Fruit fly (Drosophila melanogaster): ENCODE results near the gene CG42331.
A peak's percentile ranks its signal among the peaks of the same experiment; 100 is the strongest.

Gene CG42331

DNA sequence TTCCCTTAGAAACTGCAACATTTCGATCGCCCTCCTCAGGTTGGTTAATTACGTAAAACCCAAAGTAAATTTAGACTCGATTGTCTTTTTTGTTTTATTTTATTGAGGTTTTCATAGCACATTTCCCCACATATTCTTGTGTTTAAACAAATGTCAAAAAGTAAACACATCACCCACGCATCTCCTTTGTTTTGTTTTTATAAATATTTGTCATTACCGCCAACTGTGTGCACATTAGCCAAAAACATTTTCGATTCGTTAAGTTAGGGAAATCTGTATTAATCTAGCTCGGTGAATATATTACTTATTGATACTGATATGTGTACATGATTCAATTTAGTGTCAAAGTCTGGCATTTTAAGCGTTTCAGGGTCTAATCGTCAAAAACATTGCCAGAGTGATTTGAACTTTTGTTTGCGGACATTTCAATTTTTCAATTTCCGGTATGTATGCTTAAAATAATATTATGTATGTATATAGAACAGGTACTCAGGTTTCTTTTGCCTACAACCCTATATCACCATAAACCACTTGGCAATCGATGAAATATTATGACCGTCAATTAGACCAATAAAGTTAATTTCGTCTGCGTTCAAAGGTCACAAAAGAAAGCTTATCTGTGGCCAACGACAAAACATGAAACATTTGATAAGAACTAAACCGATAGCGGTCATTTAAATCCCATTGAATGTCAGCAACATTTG, 37.7 kb downstream of the CG42331 start (continued):
- TF ChIP-seq CG7839 (tag; optimal IDR thresholded peaks at IDR 0.05) (no peak), Dref (GFP tag; IDR thresholded peaks at IDR 0.05) (no peak), ind (GFP tag; optimal IDR thresholded peaks at IDR 0.05) (no peak), eyg (GFP tag; optimal IDR thresholded peaks at IDR 0.05) (peak; percentile 14), Med (GFP tag) (peak; percentile 84), Bdp1 (GFP tag; optimal IDR thresholded peaks at IDR 0.05) (no peak), B-H2 (GFP tag; optimal IDR thresholded peaks at IDR 0.05) (no peak), CG14014 (GFP tag; IDR thresholded peaks at IDR 0.05) (peak; percentile 25; the same call in 1 of the 2 replicates), BEAF-32 (GFP tag; optimal IDR thresholded peaks at IDR 0.05) (no peak), ham (GFP tag; IDR thresholded peaks at IDR 0.05) (no peak), HmgZ (tag; optimal IDR thresholded peaks at IDR 0.05) (peak; percentile 26), TFAM (GFP tag; optimal IDR thresholded peaks at IDR 0.05) (no peak), chm (GFP tag; IDR thresholded peaks at IDR 0.05) (no peak), Bgb (GFP tag; IDR thresholded peaks at IDR 0.05; ENCODE audit: partially characterized antibody) (no peak), CG3847 (GFP tag; IDR thresholded peaks at IDR 0.05) (no peak), CG2120 (GFP tag; optimal IDR thresholded peaks at IDR 0.05) (no peak), CrebB (tag; optimal IDR thresholded peaks at IDR 0.05) (peak; percentile 59), CG12104 (GFP tag; optimal IDR thresholded peaks at IDR 0.05) (peak; percentile 24), CG2875 (GFP tag; optimal IDR thresholded peaks at IDR 0.05) (peak; percentile 70), D (optimal IDR thresholded peaks at IDR 0.05) (no peak), D (GFP tag; optimal IDR thresholded peaks at IDR 0.05) (peak; percentile 39), Atf3 (GFP tag; optimal IDR thresholded peaks at IDR 0.05) (no peak), Dip3 (GFP tag; optimal IDR thresholded peaks at IDR 0.05) (no peak), disco-r (GFP tag; optimal IDR thresholded peaks at IDR 0.05) (no peak), CG9817 (tag; optimal IDR thresholded peaks at IDR 0.05) (peak; percentile 9), CG12744 (GFP tag; optimal IDR thresholded peaks at IDR 0.05) (peak; percentile 10), CG1832 (GFP tag; optimal IDR thresholded peaks at IDR 0.05) (no peak), CG10147 (GFP tag; optimal IDR thresholded peaks at IDR 0.05) (peak; percentile 39), gce (GFP tag; IDR thresholded peaks at IDR 0.05) (no peak), Adf1 (GFP tag; IDR thresholded peaks at IDR 0.05) (no peak), CG11696 (GFP tag; IDR thresholded peaks at IDR 0.05) (no peak), Six4 (GFP tag; optimal IDR thresholded peaks at IDR 0.05) (peak; percentile 9), Poxn (GFP tag; IDR thresholded peaks at IDR 0.05) (no peak), abd-A (tag; optimal IDR thresholded peaks at IDR 0.05) (no peak), CG10209 (GFP tag; optimal IDR thresholded peaks at IDR 0.05) (peak; percentile 63), dysf (GFP tag; IDR thresholded peaks at IDR 0.05) (no peak), CG6254 (GFP tag; optimal IDR thresholded peaks at IDR 0.05) (peak; percentile 27), insv (GFP tag; optimal IDR thresholded peaks at IDR 0.05) (peak in 1 of 2 experiments; percentile 19), CG18011 (GFP tag; optimal IDR thresholded peaks at IDR 0.05) (no peak), CG34376 (GFP tag; optimal IDR thresholded peaks at IDR 0.05) (peak; percentile 83), jumu (GFP tag; optimal IDR thresholded peaks at IDR 0.05) (no peak), NFAT (GFP tag; IDR thresholded peaks at IDR 0.05) (no peak), CG17802 (tag; optimal IDR thresholded peaks at IDR 0.05) (no peak), stc (GFP tag; IDR thresholded peaks at IDR 0.05) (no peak), Lim3 (GFP tag; IDR thresholded peaks at IDR 0.05) (no peak), crp (GFP tag; optimal IDR thresholded peaks at IDR 0.05) (no peak), CG8765 (GFP tag; IDR thresholded peaks at IDR 0.05) (no peak), CG10979 (tag; optimal IDR thresholded peaks at IDR 0.05) (peak; percentile 13), CG14441 (GFP tag; IDR thresholded peaks at IDR 0.05) (no peak), bcd (GFP tag; optimal IDR thresholded peaks at IDR 0.05) (no peak), kah (GFP tag; optimal IDR thresholded peaks at IDR 0.05) (no peak)
